Worm (Caenorhabditis elegans) whole organism, young adult: ENCODE data around the gene K05B2.2.

ENCODE experiments used
- cebp-1 ChIP-seq, 2 experiments: fragments of 200-800 bp in 1 of 2; sonication (Bioruptor generic) in 1 of 2; sonication (generic microtip) in 1 of 2; IDR thresholded peaks in 1 of 2; optimal IDR thresholded peaks in 1 of 2; 2 replicates each; pipeline versions ENCODE4 v1.3.6 to Lab custom; 2017 to 2022; ENCODE audit warnings: missing compliant biosample characterization in 2 of 2, missing genetic modification characterization in 2 of 2, mild to moderate bottlenecking in 1 of 2, missing genetic modification reagents in 1 of 2, moderate library complexity in 1 of 2
- ekl-4 ChIP-seq: fragments of 200-800 bp; sonication (Bioruptor generic); IDR thresholded peaks from 2 replicates; pipeline ENCODE4 v1.3.6; 2022; ENCODE audit warnings: missing genetic modification reagents, missing genetic modification characterization, missing compliant biosample characterization
- lin-26 ChIP-seq: fragments of 200-800 bp; sonication (Bioruptor generic); IDR thresholded peaks from 2 replicates; pipeline ENCODE4 v1.3.6; 2022; ENCODE audit warnings: missing genetic modification reagents, missing genetic modification characterization, missing compliant biosample characterization
- unc-62 ChIP-seq: fragments of 150-350 bp; optimal IDR thresholded peaks from 2 replicates; lab custom pipeline; 2014; ENCODE audit warnings: missing biosample characterization, missing genetic modification reagents, missing genetic modification characterization
- ztf-18 ChIP-seq: sonication (generic microtip); optimal IDR thresholded peaks from 2 replicates; lab custom pipeline; 2016; ENCODE audit warnings: missing genotype, mild to moderate bottlenecking, missing genetic modification characterization, missing compliant biosample characterization

DNA sequence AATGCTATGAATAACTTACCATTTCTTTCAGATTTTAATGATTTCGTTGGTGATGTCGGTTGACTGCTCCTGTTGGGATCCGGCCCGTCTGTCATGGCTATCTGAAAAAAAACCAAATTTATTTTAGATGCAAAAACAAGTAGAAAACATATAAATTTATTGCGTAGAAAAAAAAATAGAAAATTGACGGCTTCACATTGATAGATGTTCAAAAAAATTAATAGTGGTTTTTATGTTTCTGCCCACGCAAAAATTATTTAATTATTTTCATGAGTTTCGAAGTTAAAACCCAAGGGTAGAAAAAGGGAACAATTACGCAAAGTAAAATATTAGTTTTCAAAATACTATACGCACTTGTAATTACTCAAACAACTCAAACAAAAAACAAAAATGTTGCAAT is 23.8 kb downstream of the K05B2.2 start, which contains the start of gene mct-4:
- TF ChIP-seq unc-62 (GFP tag; lab: Kevin White, UChicago) (no peak), cebp-1 (GFP tag; IDR thresholded peaks at IDR 0.05; lab: Robert Waterston, UW) (no peak), cebp-1 (tag; optimal IDR thresholded peaks at IDR 0.05; lab: Kevin White, UChicago) (no peak), ekl-4 (GFP tag; lab: Robert Waterston, UW) (no peak), ztf-18 (no peak), lin-26 (no peak)
